Worm (Caenorhabditis elegans): ENCODE measurements around the gene F21D5.7.
"Not testable (repeated sequence)": the region's sequence is repeated elsewhere in the genome, so short reads cannot be mapped to it uniquely, and the experiment has no call there.

Gene F21D5.7

DNA sequence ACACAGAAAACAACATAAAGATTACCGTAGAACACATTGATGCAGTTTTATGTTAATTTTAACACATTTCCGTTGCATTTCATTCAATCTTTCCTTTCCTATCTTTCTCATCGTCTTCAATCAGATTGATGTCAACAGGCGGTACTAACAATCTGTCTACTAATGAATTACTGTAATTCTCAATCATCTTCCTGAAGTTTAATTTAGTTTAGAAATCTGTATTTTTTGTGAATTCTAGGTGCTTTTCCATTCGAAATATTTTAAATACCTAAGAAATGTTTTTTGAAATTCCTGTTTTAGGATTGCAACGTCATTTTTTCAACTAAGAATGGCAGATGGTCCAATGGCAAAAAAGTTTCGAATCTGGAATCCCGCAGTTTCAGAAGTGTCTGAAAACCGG is 19.8 kb downstream of the F21D5.7 start, which contains the start of gene F21D5.9:
F21D5.9 (plus strand) TSS at position 301 of the 400 bp plus-strand sequence.
- TF ChIP-seq skn-1 (tag; optimal IDR thresholded peaks at IDR 0.05) (no peak), nhr-129 (tag; optimal IDR thresholded peaks at IDR 0.05) (no peak), elt-1 (tag; optimal IDR thresholded peaks at IDR 0.05) (no peak), zag-1 (tag; optimal IDR thresholded peaks at IDR 0.05) (no peak), nhr-6 (tag; optimal IDR thresholded peaks at IDR 0.05) (no peak), alr-1 (tag; optimal IDR thresholded peaks at IDR 0.05) (no peak), unc-62 (GFP tag; optimal IDR thresholded peaks at IDR 0.05) (no peak), ama-1 (optimal IDR thresholded peaks at IDR 0.05) (no peak), snpc-4 (tag; optimal IDR thresholded peaks at IDR 0.05) (no peak), nhr-21 (tag; optimal IDR thresholded peaks at IDR 0.05) (no peak)

DNA sequence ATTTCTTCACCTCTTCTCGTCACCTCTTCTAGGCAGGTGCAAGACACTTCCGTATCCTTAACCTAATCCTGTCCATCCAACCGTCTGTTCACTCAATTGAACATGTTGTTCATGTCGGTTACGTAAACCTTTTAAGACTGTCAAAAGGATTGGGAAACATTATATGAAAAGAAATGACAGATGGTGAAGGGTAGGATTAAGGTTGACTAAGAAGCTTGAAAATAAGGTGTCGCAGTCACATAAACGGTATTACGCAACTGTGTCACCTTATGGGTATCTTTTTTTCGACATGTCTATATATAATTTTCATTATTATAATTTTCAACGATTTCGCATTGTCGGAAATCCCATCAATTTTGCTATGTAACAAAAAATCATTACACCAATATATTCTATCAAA is 20.7 kb downstream of the F21D5.7 start:
- TF ChIP-seq nhr-23 (tag; optimal IDR thresholded peaks at IDR 0.05) (no peak), unc-62 (GFP tag; optimal IDR thresholded peaks at IDR 0.05) (no peak), R02D3.7 (tag; optimal IDR thresholded peaks at IDR 0.05) (no peak), snpc-4 (tag; optimal IDR thresholded peaks at IDR 0.05) (no peak), dmd-4 (tag; optimal IDR thresholded peaks at IDR 0.05) (no peak), alr-1 (tag; optimal IDR thresholded peaks at IDR 0.05) (no peak), ZK546.5 (tag; optimal IDR thresholded peaks at IDR 0.05) (no peak), nhr-11 (tag; optimal IDR thresholded peaks at IDR 0.05) (no peak), nhr-237 (tag; optimal IDR thresholded peaks at IDR 0.05) (no peak), nhr-21 (tag; optimal IDR thresholded peaks at IDR 0.05) (no peak), nhr-129 (tag; optimal IDR thresholded peaks at IDR 0.05) (no peak), skn-1 (tag; optimal IDR thresholded peaks at IDR 0.05) (no peak), nhr-10 (tag; optimal IDR thresholded peaks at IDR 0.05) (no peak), unc-55 (GFP tag; optimal IDR thresholded peaks at IDR 0.05) (no peak), crh-2 (tag; optimal IDR thresholded peaks at IDR 0.05) (no peak), blmp-1 (tag; optimal IDR thresholded peaks at IDR 0.05; ENCODE audit: insufficient read depth) (no peak), aly-2 (tag; optimal IDR thresholded peaks at IDR 0.05) (no peak)

DNA sequence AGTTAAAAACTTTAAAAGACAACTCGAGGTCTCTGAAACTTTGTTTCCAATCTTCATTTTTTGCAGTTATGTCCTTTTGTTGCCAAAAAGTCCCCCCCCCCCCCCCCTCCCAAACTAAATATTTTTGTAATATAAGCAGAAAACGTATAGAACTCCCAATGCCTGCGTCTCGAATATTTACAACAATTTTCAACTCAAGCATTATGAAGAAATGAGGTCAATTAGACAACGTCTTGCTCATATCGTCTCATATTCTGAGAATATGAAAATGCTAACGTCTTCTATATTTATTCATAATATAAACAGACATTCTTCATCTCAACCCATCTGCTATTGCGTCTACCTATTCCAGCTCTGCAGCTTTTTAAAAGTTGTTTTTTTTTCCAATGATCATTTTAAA is 25.4 kb downstream of the F21D5.7 start, which contains the start of gene H23L24.1:
H23L24.1 (plus strand) TSS at position 301 of the 400 bp plus-strand sequence.
- no peak for TF ChIP-seq nhr-21 (tag; optimal IDR thresholded peaks at IDR 0.05)
- no peak for TF ChIP-seq unc-55 (GFP tag; optimal IDR thresholded peaks at IDR 0.05)
- TF ChIP-seq aly-2 (tag; optimal IDR thresholded peaks at IDR 0.05): no peak
- no peak for TF ChIP-seq nhr-23 (tag; optimal IDR thresholded peaks at IDR 0.05)
- no peak for TF ChIP-seq Y55F3AM.14 (GFP tag; optimal IDR thresholded peaks at IDR 0.05)
- no peak for TF ChIP-seq gmeb-1 (tag; optimal IDR thresholded peaks at IDR 0.05)
- TF ChIP-seq sma-3 (GFP tag; optimal IDR thresholded peaks at IDR 0.05): no peak
- TF ChIP-seq zag-1 (tag; optimal IDR thresholded peaks at IDR 0.05): no peak
- TF ChIP-seq elt-3 (tag; optimal IDR thresholded peaks at IDR 0.05): no peak
- TF ChIP-seq ztf-1 (GFP tag; conservative IDR thresholded peaks at IDR 0.05): no peak
- TF ChIP-seq snpc-4 (tag; optimal IDR thresholded peaks at IDR 0.05): no peak
- TF ChIP-seq elt-1 (tag; optimal IDR thresholded peaks at IDR 0.05): no peak

DNA sequence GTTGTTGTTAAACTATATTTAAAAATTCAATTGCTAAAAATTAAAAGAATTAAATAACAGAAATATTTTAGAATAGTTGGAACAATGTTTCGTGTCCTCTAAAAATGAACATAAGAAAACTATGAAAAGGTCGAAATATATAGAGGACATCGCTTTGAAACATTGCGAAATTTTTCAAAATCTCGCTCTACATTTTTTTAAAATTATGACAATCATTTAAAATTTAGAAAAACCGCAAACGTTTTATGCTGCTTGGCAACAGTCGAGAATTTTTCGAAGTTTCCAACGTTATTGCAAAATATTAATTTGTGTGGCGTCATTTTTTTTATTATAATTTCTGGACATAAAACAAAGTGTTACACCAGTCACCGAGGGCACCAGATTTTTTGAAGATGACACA is 28.5 kb downstream of the F21D5.7 start, which contains the start of the genes parg-2 and ipla-5:
parg-2 (minus strand) TSS at position 101 of the 400 bp plus-strand sequence.
ipla-5 (plus strand) TSS at position 216 of the 400 bp plus-strand sequence.
- not testable (repeated sequence) for TF ChIP-seq mab-5, alr-1, R02D3.7 (tag; optimal IDR thresholded peaks at IDR 0.05)

DNA sequence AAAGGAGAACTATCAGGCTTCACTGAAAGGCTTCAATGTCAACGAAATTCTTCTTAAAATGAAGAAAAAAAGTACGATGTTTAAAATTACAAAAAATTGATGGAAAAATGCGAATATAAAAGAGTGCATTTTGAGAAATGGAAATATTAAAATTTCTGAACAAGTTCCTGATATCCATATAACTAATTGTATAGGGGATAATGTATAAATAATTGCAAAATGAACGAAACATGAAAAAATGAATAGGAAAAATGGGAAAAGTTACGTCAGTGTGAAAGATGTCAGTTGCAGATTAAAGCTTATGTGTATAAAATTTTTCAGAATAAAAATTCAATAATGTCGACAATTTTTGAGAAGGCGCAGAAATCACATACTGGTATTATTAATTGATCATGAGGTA is 35.5 kb downstream of the F21D5.7 start:
- TF ChIP-seq zag-1 (tag; optimal IDR thresholded peaks at IDR 0.05) (no peak), F13H6.1 (tag; optimal IDR thresholded peaks at IDR 0.05) (no peak), peb-1 (tag; optimal IDR thresholded peaks at IDR 0.05) (no peak), lin-11 (tag; optimal IDR thresholded peaks at IDR 0.05) (no peak), nhr-77 (tag; optimal IDR thresholded peaks at IDR 0.05) (no peak), egl-27 (tag; optimal IDR thresholded peaks at IDR 0.05) (no peak), nhr-25 (tag; optimal IDR thresholded peaks at IDR 0.05) (no peak), elt-3 (tag; optimal IDR thresholded peaks at IDR 0.05) (no peak), ztf-4 (tag; optimal IDR thresholded peaks at IDR 0.05) (no peak), lin-39 (tag; optimal IDR thresholded peaks at IDR 0.05) (no peak), elt-1 (tag; optimal IDR thresholded peaks at IDR 0.05) (no peak), unc-55 (GFP tag; optimal IDR thresholded peaks at IDR 0.05) (no peak), nhr-10 (tag; optimal IDR thresholded peaks at IDR 0.05) (no peak), skn-1 (tag; optimal IDR thresholded peaks at IDR 0.05) (no peak), alr-1 (tag; optimal IDR thresholded peaks at IDR 0.05) (no peak), R02D3.7 (tag; optimal IDR thresholded peaks at IDR 0.05) (no peak), dmd-4 (tag; optimal IDR thresholded peaks at IDR 0.05) (no peak), blmp-1 (tag; optimal IDR thresholded peaks at IDR 0.05; ENCODE audit: insufficient read depth) (no peak), nhr-12 (tag; optimal IDR thresholded peaks at IDR 0.05) (no peak)

All from whole organism, L2 larva.